Worm (Caenorhabditis elegans): ENCODE data around the gene tre-2.

DNA sequence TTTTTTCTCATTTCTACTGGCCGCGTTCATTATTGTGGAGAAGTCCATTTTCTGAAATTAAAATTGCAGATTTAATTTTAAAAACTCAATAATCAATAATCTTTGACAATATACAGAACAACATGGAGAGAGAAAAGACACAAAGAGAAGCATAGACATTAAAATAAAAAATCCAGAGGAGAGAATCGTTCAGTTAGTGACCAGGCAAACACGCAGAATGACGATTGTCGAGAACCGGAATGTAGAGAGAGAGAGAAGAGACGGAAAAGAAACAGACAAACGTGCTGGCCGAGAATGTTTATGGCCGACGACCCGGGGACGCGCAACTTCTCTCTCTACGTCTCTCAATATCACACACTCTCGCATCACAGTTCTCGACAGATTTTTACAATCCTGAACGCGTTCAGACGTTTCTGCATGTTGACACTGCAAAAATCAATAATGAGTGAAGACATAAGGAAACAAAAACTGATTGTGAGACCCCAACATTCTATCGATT, 4.4 kb upstream of the tre-2 start, which contains the start of the genes T05A12.3 and T05A12.4:
- no peak for TF ChIP-seq flt-1 (GFP tag; IDR thresholded peaks at IDR 0.05)
- TF ChIP-seq T22C8.4 (GFP tag; IDR thresholded peaks at IDR 0.05): no peak
- no peak for TF ChIP-seq ztf-29 (GFP tag; IDR thresholded peaks at IDR 0.05)
- TF ChIP-seq klf-2 (GFP tag; conservative IDR thresholded peaks at IDR 0.05): no peak
- TF ChIP-seq ztf-23 (GFP tag; IDR thresholded peaks at IDR 0.05): no peak
